Fruit fly (Drosophila melanogaster) whole organism, embryonic: ENCODE measurements around the gene CG11791.

Source experiments
- ATbp ChIP-seq: fragments of 200-800 bp; sonication (Bioruptor generic); optimal IDR thresholded peaks from 2 replicates; lab custom pipeline; 2017; ENCODE audit warnings: missing biosample characterization, mild to moderate bottlenecking, missing genetic modification characterization, missing genetic modification reagents
- Adf1 ChIP-seq: fragments of 200-800 bp; sonication (Bioruptor generic); IDR thresholded peaks from 2 replicates; pipeline ENCODE4 v1.3.6; 2022; ENCODE audit warnings: missing biosample characterization, missing genetic modification characterization
- Atf-2 ChIP-seq: fragments of 200-800 bp; sonication (Bioruptor generic); optimal IDR thresholded peaks from 2 replicates; lab custom pipeline; 2016; ENCODE audit warnings: missing biosample characterization, missing genetic modification characterization
- B-H1 ChIP-seq: fragments of 200-800 bp; sonication (Bioruptor generic); IDR thresholded peaks from 3 replicates; pipeline ENCODE4 v1.3.6; 2022; ENCODE audit warnings: missing biosample characterization, missing genetic modification characterization
- CG10565 ChIP-seq: fragments of 200-800 bp; sonication (Bioruptor generic); optimal IDR thresholded peaks from 3 replicates; lab custom pipeline; 2016; ENCODE audit warnings: missing biosample characterization, mild to moderate bottlenecking, missing genetic modification characterization
- CG11398 ChIP-seq: fragments of 200-800 bp; sonication (Bioruptor generic); optimal IDR thresholded peaks from 2 replicates; lab custom pipeline; 2016; ENCODE audit warnings: missing biosample characterization, missing genetic modification characterization
- CG12155 ChIP-seq: fragments of 200-800 bp; sonication (Bioruptor generic); optimal IDR thresholded peaks from 3 replicates; lab custom pipeline; 2016; ENCODE audit warnings: missing biosample characterization, missing genetic modification characterization
- CG15514 ChIP-seq: fragments of 200-800 bp; sonication (Bioruptor generic); optimal IDR thresholded peaks from 3 replicates; lab custom pipeline; 2017; ENCODE audit warnings: missing biosample characterization, missing genetic modification characterization, mild to moderate bottlenecking, moderate library complexity, missing genetic modification reagents
- CG16779 ChIP-seq: fragments of 200-800 bp; sonication (Bioruptor generic); IDR thresholded peaks from 2 replicates; pipeline ENCODE4 v1.3.6; 2022; ENCODE audit warnings: missing biosample characterization, missing genetic modification characterization
- CG17186 ChIP-seq: fragments of 200-800 bp; sonication (Bioruptor generic); optimal IDR thresholded peaks from 3 replicates; lab custom pipeline; 2017; ENCODE audit warnings: missing biosample characterization, missing genetic modification reagents, missing genetic modification characterization
- CG17361 ChIP-seq: fragments of 200-800 bp; sonication (Bioruptor generic); IDR thresholded peaks from 3 replicates; pipeline ENCODE4 v1.3.6; 2022; ENCODE audit warnings: missing biosample characterization, missing genetic modification characterization
- CG17612 ChIP-seq: fragments of 200-800 bp; sonication (Bioruptor generic); IDR thresholded peaks from 2 replicates; pipeline ENCODE4 v1.3.6; 2022; ENCODE audit warnings: missing biosample characterization, missing genetic modification characterization
- CG2116 ChIP-seq: fragments of 200-800 bp; sonication (Bioruptor generic); optimal IDR thresholded peaks from 3 replicates; lab custom pipeline; 2018; ENCODE audit warnings: missing biosample characterization, mild to moderate bottlenecking, missing genetic modification characterization
- CG2889 ChIP-seq: fragments of 200-800 bp; sonication (Bioruptor generic); IDR thresholded peaks from 3 replicates; pipeline ENCODE4 v1.3.6; 2022; ENCODE audit warnings: missing biosample characterization, missing genetic modification characterization
- CG33213 ChIP-seq: fragments of 200-800 bp; sonication (Bioruptor generic); optimal IDR thresholded peaks from 3 replicates; lab custom pipeline; 2016; ENCODE audit warnings: missing biosample characterization, missing genetic modification characterization
- CG3995 ChIP-seq: fragments of 200-800 bp; sonication (Bioruptor generic); optimal IDR thresholded peaks from 3 replicates; lab custom pipeline; 2016; ENCODE audit warnings: missing biosample characterization, missing genetic modification characterization
- CG4360 ChIP-seq: fragments of 200-800 bp; sonication (Bioruptor generic); IDR thresholded peaks from 2 replicates; pipeline ENCODE4 v1.3.6; 2022; ENCODE audit warnings: missing biosample characterization, missing genetic modification characterization
- CG8290 ChIP-seq, 3 experiments: fragments of 200-800 bp; sonication (Bioruptor generic); optimal IDR thresholded peaks; 2 replicates each; lab custom pipeline; 2016 to 2019; ENCODE audit warnings: missing biosample characterization in 3 of 3, missing genetic modification characterization in 3 of 3, mild to moderate bottlenecking in 2 of 3, moderate library complexity in 1 of 3
- CG9932 ChIP-seq: fragments of 200-800 bp; sonication (Bioruptor generic); IDR thresholded peaks from 2 replicates; pipeline ENCODE4 v1.3.6; 2022; ENCODE audit warnings: missing biosample characterization, missing genetic modification characterization
- CoRest ChIP-seq: fragments of 200-800 bp; sonication (Bioruptor generic); optimal IDR thresholded peaks from 3 replicates; lab custom pipeline; 2018; ENCODE audit warnings: missing biosample characterization, mild to moderate bottlenecking, missing genetic modification characterization, moderate library complexity
- E2f1 ChIP-seq: fragments of 200-800 bp; sonication (Bioruptor generic); IDR thresholded peaks from 2 replicates; pipeline ENCODE4 v1.3.6; 2022; ENCODE audit warnings: missing biosample characterization, missing genetic modification characterization
- Fer1 ChIP-seq: fragments of 200-800 bp; sonication (Bioruptor generic); optimal IDR thresholded peaks from 2 replicates; lab custom pipeline; 2017; ENCODE audit warnings: missing biosample characterization, mild to moderate bottlenecking, missing genetic modification characterization
- Gug ChIP-seq: fragments of 200-800 bp; sonication (Bioruptor generic); IDR thresholded peaks from 4 replicates; pipeline ENCODE4 v1.3.6; 2022; ENCODE audit warnings: missing biosample characterization, missing genetic modification characterization
- Hr39 ChIP-seq: fragments of >200 bp; optimal IDR thresholded peaks from 2 replicates; lab custom pipeline; 2017
- Kr ChIP-seq: fragments of 200-800 bp; sonication (Bioruptor generic); optimal IDR thresholded peaks from 2 replicates; lab custom pipeline; 2017; ENCODE audit warnings: missing biosample characterization, mild to moderate bottlenecking, missing genetic modification characterization
- Meics ChIP-seq: fragments of 200-800 bp; sonication (Bioruptor generic); optimal IDR thresholded peaks from 2 replicates; lab custom pipeline; 2017; ENCODE audit warnings: missing biosample characterization, mild to moderate bottlenecking, missing genetic modification characterization
- Myb ChIP-seq: fragments of 200-800 bp; sonication (Bioruptor generic); optimal IDR thresholded peaks from 2 replicates; lab custom pipeline; 2016; ENCODE audit warnings: missing biosample characterization, missing genetic modification characterization
- Nf-YA ChIP-seq: fragments of 200-800 bp; sonication (Bioruptor generic); IDR thresholded peaks from 2 replicates; pipeline ENCODE4 v1.3.6; 2022; ENCODE audit warnings: missing biosample characterization, missing genetic modification characterization
- Nf-YC ChIP-seq: fragments of 200-800 bp; optimal IDR thresholded peaks from 3 replicates; lab custom pipeline; 2019; ENCODE audit warnings: missing biosample characterization, mild to moderate bottlenecking, missing genetic modification characterization, moderate library complexity
- Poxn ChIP-seq: fragments of 200-800 bp; sonication (Bioruptor generic); IDR thresholded peaks from 2 replicates; pipeline ENCODE4 v1.3.6; 2022; ENCODE audit warnings: missing biosample characterization, missing genetic modification characterization
- Sin3A ChIP-seq: fragments of >200 bp; optimal IDR thresholded peaks from 2 replicates; lab custom pipeline; 2018
- Taf1 ChIP-seq: fragments of 200-800 bp; sonication (Bioruptor generic); IDR thresholded peaks from 2 replicates; pipeline ENCODE4 v1.3.6; 2022; ENCODE audit warnings: missing biosample characterization, missing genetic modification characterization
- Tbp ChIP-seq: fragments of >200 bp; optimal IDR thresholded peaks from 2 replicates; lab custom pipeline; 2018; ENCODE audit warnings: missing biosample characterization, missing genetic modification characterization
- Vsx1 ChIP-seq: fragments of 200-800 bp; sonication (Bioruptor generic); optimal IDR thresholded peaks from 2 replicates; lab custom pipeline; 2017; ENCODE audit warnings: missing biosample characterization, mild to moderate bottlenecking, missing genetic modification characterization, missing genetic modification reagents
- az2 ChIP-seq: fragments of 200-800 bp; sonication (Bioruptor generic); optimal IDR thresholded peaks from 3 replicates; lab custom pipeline; 2016; ENCODE audit warnings: missing biosample characterization, missing genetic modification characterization
- chn ChIP-seq: fragments of 200-800 bp; sonication (Bioruptor generic); optimal IDR thresholded peaks from 2 replicates; lab custom pipeline; 2016; ENCODE audit warnings: missing biosample characterization, missing genetic modification characterization
- dimm ChIP-seq: fragments of 200-800 bp; sonication (Bioruptor generic); IDR thresholded peaks from 2 replicates; pipeline ENCODE4 v1.3.6; 2022; ENCODE audit warnings: missing biosample characterization, missing genetic modification characterization
- en ChIP-seq: fragments of 200-800 bp; sonication (Bioruptor generic); optimal IDR thresholded peaks from 2 replicates; lab custom pipeline; 2016; ENCODE audit warnings: missing biosample characterization, missing genetic modification characterization
- ewg ChIP-seq: fragments of 200-800 bp; sonication (Bioruptor generic); optimal IDR thresholded peaks from 3 replicates; lab custom pipeline; 2017; ENCODE audit warnings: mild to moderate bottlenecking, missing biosample characterization, missing genetic modification reagents, missing genetic modification characterization
- gt ChIP-seq: fragments of 200-800 bp; sonication (Bioruptor generic); IDR thresholded peaks from 2 replicates; pipeline ENCODE4 v1.3.6; 2022; ENCODE audit warnings: missing biosample characterization, missing genetic modification characterization
- jigr1 ChIP-seq: fragments of 200-800 bp; sonication (Bioruptor generic); IDR thresholded peaks from 3 replicates; pipeline ENCODE4 v1.3.6; 2022; ENCODE audit warnings: missing biosample characterization, missing genetic modification characterization
- ken ChIP-seq: fragments of 200-800 bp; sonication (Bioruptor generic); IDR thresholded peaks from 3 replicates; pipeline ENCODE4 v1.3.6; 2022; ENCODE audit warnings: missing biosample characterization, missing genetic modification characterization
- luna ChIP-seq: fragments of 200-800 bp; sonication (Bioruptor generic); optimal IDR thresholded peaks from 2 replicates; lab custom pipeline; 2016; ENCODE audit warnings: missing biosample characterization, missing genetic modification characterization
- pfk ChIP-seq: fragments of 200-800 bp; sonication (Bioruptor generic); optimal IDR thresholded peaks from 2 replicates; lab custom pipeline; 2018; ENCODE audit warnings: missing biosample characterization, mild to moderate bottlenecking, missing genetic modification characterization, moderate library complexity
- phol ChIP-seq: fragments of 200-800 bp; sonication (Bioruptor generic); optimal IDR thresholded peaks from 3 replicates; lab custom pipeline; 2018; ENCODE audit warnings: missing biosample characterization, mild to moderate bottlenecking, missing genetic modification characterization, moderate library complexity
- ssp ChIP-seq: fragments of 200-800 bp; sonication (Bioruptor generic); IDR thresholded peaks from 2 replicates; pipeline ENCODE4 v1.3.6; 2022; ENCODE audit warnings: missing biosample characterization, missing genetic modification characterization
- tll ChIP-seq, 2 experiments: fragments of 200-800 bp in 1 of 2; fragments of >200 bp in 1 of 2; sonication (Bioruptor generic) in 1 of 2; optimal IDR thresholded peaks; 2 replicates each; lab custom pipeline; 2017 to 2019; ENCODE audit warnings: missing biosample characterization in 2 of 2, missing genetic modification characterization in 2 of 2, mild to moderate bottlenecking in 1 of 2, moderate library complexity in 1 of 2
- trh ChIP-seq: fragments of 200-800 bp; sonication (Bioruptor generic); optimal IDR thresholded peaks from 2 replicates; lab custom pipeline; 2016; ENCODE audit warnings: missing biosample characterization, missing genetic modification characterization
- usp ChIP-seq: fragments of >200 bp; optimal IDR thresholded peaks from 2 replicates; lab custom pipeline; 2017; ENCODE audit warnings: missing biosample characterization, missing genetic modification characterization
- zen ChIP-seq: fragments of 200-800 bp; sonication (Bioruptor generic); optimal IDR thresholded peaks from 3 replicates; lab custom pipeline; 2018; ENCODE audit warnings: missing biosample characterization, mild to moderate bottlenecking, missing genetic modification characterization, moderate library complexity

Gene CG11791

dm6 chr3R:25049383-25049741 lies at the start of gene CG11791 (continued):
- TF ChIP-seq CG3995 (GFP tag; lab: Kevin White, UChicago) (peak; percentile 83), Myb (GFP tag; lab: Kevin White, UChicago) (peak; percentile 43), CG17612 (no peak), Hr39 (lab: Kevin White, UChicago) (no peak), Sin3A (peak; percentile 17), Gug (no peak), CG15514 (GFP tag; lab: Kevin White, UChicago) (peak; percentile 29), CG17186 (GFP tag; lab: Kevin White, UChicago) (no peak), ATbp (GFP tag; lab: Kevin White, UChicago) (no peak), CG11398 (GFP tag; lab: Kevin White, UChicago) (no peak), jigr1 (no peak), Meics (GFP tag; lab: Kevin White, UChicago) (no peak), dimm (GFP tag; lab: Robert Waterston, UW) (no peak), CoRest (tag; lab: Kevin White, UChicago) (no peak), CG8290 (GFP tag; optimal IDR thresholded peaks at IDR 0.05; lab: Kevin White, UChicago) (no peak), CG8290 (tag; optimal IDR thresholded peaks at IDR 0.05; lab: Kevin White, UChicago) (peak in 1 of 2 experiments; percentile 11), B-H1 (GFP tag; lab: Robert Waterston, UW) (no peak), CG33213 (GFP tag; lab: Kevin White, UChicago) (no peak), CG12155 (GFP tag; lab: Kevin White, UChicago) (no peak), Tbp (GFP tag; lab: Kevin White, UChicago) (no peak), usp (GFP tag; lab: Kevin White, UChicago) (no peak), CG9932 (GFP tag; lab: Robert Waterston, UW) (no peak), Kr (no peak), E2f1 (GFP tag; lab: Robert Waterston, UW) (no peak), CG17361 (no peak), trh (GFP tag; lab: Kevin White, UChicago) (no peak), pfk (GFP tag; lab: Kevin White, UChicago) (peak; percentile 95), az2 (GFP tag; lab: Kevin White, UChicago) (no peak), Nf-YC (no peak), CG10565 (GFP tag; lab: Kevin White, UChicago) (no peak), gt (no peak), Nf-YA (GFP tag; lab: Robert Waterston, UW) (no peak), Adf1 (GFP tag; lab: Robert Waterston, UW) (no peak), tll (GFP tag; optimal IDR thresholded peaks at IDR 0.05; lab: Kevin White, UChicago) (no peak), phol (tag; lab: Kevin White, UChicago) (peak; percentile 6), Vsx1 (no peak), ken (GFP tag; lab: Robert Waterston, UW) (no peak), CG4360 (no peak), en (GFP tag; lab: Kevin White, UChicago) (no peak), Fer1 (no peak), Poxn (no peak), CG2116 (no peak), CG16779 (no peak), luna (no peak), chn (GFP tag; lab: Kevin White, UChicago) (no peak), zen (tag; lab: Kevin White, UChicago) (no peak), ssp (GFP tag; lab: Robert Waterston, UW) (no peak), CG2889 (GFP tag; lab: Robert Waterston, UW) (no peak), ewg (GFP tag; lab: Kevin White, UChicago) (no peak), Atf-2 (GFP tag; lab: Kevin White, UChicago) (no peak), Taf1 (GFP tag; lab: Robert Waterston, UW) (no peak)
